Worm (Caenorhabditis elegans): Measurements from ENCODE around the gene gtf-2H5.

- TF ChIP-seq irx-1 (tag; optimal IDR thresholded peaks at IDR 0.05) (no peak), elt-2 (tag; optimal IDR thresholded peaks at IDR 0.05) (peak; percentile 33)
Measured at ce11 chrIII:599279-599678, 21.9 kb upstream of the gtf-2H5 start.

All from whole organism, L1 larva.